Worm (Caenorhabditis elegans): Measurements from ENCODE around the gene sdz-18.
"Not testable (repeated sequence)": the region's sequence is repeated elsewhere in the genome, so short reads cannot be mapped to it uniquely, and the experiment has no call there.

DNA sequence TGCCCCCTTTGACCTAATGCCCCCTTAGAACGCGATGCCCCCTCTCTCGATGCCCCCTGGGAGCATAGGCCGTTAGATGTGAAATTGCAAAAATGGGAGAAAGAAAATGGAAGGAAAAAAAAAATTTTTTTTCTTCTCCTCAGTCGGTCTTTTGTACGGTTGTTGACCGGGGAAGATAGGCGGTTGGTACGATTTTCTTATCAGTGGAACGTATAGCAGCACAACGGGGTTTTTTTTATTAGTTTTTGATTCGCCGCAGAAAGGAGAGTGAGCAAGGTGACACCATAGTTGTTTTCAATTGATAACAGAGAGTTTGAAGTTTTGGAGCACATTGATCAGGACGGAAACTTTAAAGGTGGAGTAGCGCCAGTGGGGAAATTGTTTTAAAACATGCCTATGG, 46.6 kb downstream of the sdz-18 start:
- not testable (repeated sequence) for TF ChIP-seq nhr-237 (tag; optimal IDR thresholded peaks at IDR 0.05); snpc-4 (tag; optimal IDR thresholded peaks at IDR 0.05); egl-27 (tag; optimal IDR thresholded peaks at IDR 0.05); ceh-9 (tag; optimal IDR thresholded peaks at IDR 0.05); ama-1 (optimal IDR thresholded peaks at IDR 0.05); pha-4 (tag; optimal IDR thresholded peaks at IDR 0.05); unc-39 (tag; optimal IDR thresholded peaks at IDR 0.05); ztf-4 (tag; optimal IDR thresholded peaks at IDR 0.05); ceh-28 (tag; optimal IDR thresholded peaks at IDR 0.05); nhr-28 (tag; optimal IDR thresholded peaks at IDR 0.05); zag-1 (tag; optimal IDR thresholded peaks at IDR 0.05); aly-2 (tag; optimal IDR thresholded peaks at IDR 0.05)
